Fruit fly (Drosophila melanogaster) ovary, adult (tissue): Measurements from ENCODE around the gene CG46462.

Source experiments
- CG17801 ChIP-seq: fragments of 200-800 bp; optimal IDR thresholded peaks from 2 replicates; lab custom pipeline; 2019; ENCODE audit warnings: missing biosample characterization, mild to moderate bottlenecking, missing genetic modification characterization, moderate library complexity; ENCODE audit not compliant: partially characterized antibody

CG46462 gene

dm6 chr3L:19931391-19931790, at the start of gene CG46462:
Gene CG46462 (plus strand): TSS chr3L:19931691.
- TF ChIP-seq CG17801 (GFP tag; lab: Kevin White, UChicago): no peak

- TF ChIP-seq CG17801 (GFP tag; lab: Kevin White, UChicago): peak; percentile 14
These were observed 35.9 kb upstream of the CG46462 start for dm6 chr3L:19895556-19895995.

dm6 chr3L:19896280-19896891, 35.1 kb upstream of the CG46462 start:
- no peak for TF ChIP-seq CG17801 (GFP tag; lab: Kevin White, UChicago)

dm6 chr3L:19896892-19897684, 34.4 kb upstream of the CG46462 start:
- peak; percentile 76 for TF ChIP-seq CG17801 (GFP tag; lab: Kevin White, UChicago)

- TF ChIP-seq CG17801 (GFP tag; lab: Kevin White, UChicago): no peak
These were observed 33.8 kb upstream of the CG46462 start for dm6 chr3L:19897685-19898009.

- no peak for TF ChIP-seq CG17801 (GFP tag; lab: Kevin White, UChicago)
These were observed 32.8 kb upstream of the CG46462 start for dm6 chr3L:19898547-19899282.

dm6 chr3L:19899308-19899927, 32.1 kb upstream of the CG46462 start:
- no peak for TF ChIP-seq CG17801 (GFP tag; lab: Kevin White, UChicago)

- TF ChIP-seq CG17801 (GFP tag; lab: Kevin White, UChicago): no peak
These were observed 31.1 kb upstream of the CG46462 start for dm6 chr3L:19900184-19901089.

- TF ChIP-seq CG17801 (GFP tag; lab: Kevin White, UChicago): no peak
These were observed 29.8 kb upstream of the CG46462 start for dm6 chr3L:19901486-19902255.

- TF ChIP-seq CG17801 (GFP tag; lab: Kevin White, UChicago): peak; percentile 50
These were observed 28.7 kb upstream of the CG46462 start for dm6 chr3L:19902560-19903399.

dm6 chr3L:19903400-19903846, 28.1 kb upstream of the CG46462 start:
- TF ChIP-seq CG17801 (GFP tag; lab: Kevin White, UChicago): no peak

- TF ChIP-seq CG17801 (GFP tag; lab: Kevin White, UChicago): peak; percentile 25
These were observed 26.9 kb upstream of the CG46462 start for dm6 chr3L:19904411-19905135.
